Worm (Caenorhabditis elegans): ENCODE data around the gene lmp-1.

ce11 chrX:6412575-6412974 is 35.1 kb upstream of the lmp-1 start, which contains the start of gene T22E5.1:
- TF ChIP-seq hmg-4 (GFP tag; optimal IDR thresholded peaks at IDR 0.05) (no peak), ama-1 (optimal IDR thresholded peaks at IDR 0.05) (no peak), ceh-13 (GFP tag; optimal IDR thresholded peaks at IDR 0.05) (no peak), pes-1 (GFP tag; IDR thresholded peaks at IDR 0.05) (no peak), scrt-1 (GFP tag; IDR thresholded peaks at IDR 0.05) (no peak), flt-1 (GFP tag; IDR thresholded peaks at IDR 0.05) (no peak), tbx-11 (GFP tag; IDR thresholded peaks at IDR 0.05) (no peak), aly-1 (tag; optimal IDR thresholded peaks at IDR 0.05) (no peak), F13C5.2 (tag; optimal IDR thresholded peaks at IDR 0.05) (no peak), sea-1 (GFP tag; conservative IDR thresholded peaks at IDR 0.05) (no peak), ceh-36 (tag; optimal IDR thresholded peaks at IDR 0.05) (no peak), hmbx-1 (tag; optimal IDR thresholded peaks at IDR 0.05) (no peak), tbx-37 (GFP tag; conservative IDR thresholded peaks at IDR 0.05) (no peak), ets-7 (tag; optimal IDR thresholded peaks at IDR 0.05) (no peak)

Measured in whole organism, early embryonic.